Worm (Caenorhabditis elegans): Measurements from ENCODE around the gene coq-2.

DNA sequence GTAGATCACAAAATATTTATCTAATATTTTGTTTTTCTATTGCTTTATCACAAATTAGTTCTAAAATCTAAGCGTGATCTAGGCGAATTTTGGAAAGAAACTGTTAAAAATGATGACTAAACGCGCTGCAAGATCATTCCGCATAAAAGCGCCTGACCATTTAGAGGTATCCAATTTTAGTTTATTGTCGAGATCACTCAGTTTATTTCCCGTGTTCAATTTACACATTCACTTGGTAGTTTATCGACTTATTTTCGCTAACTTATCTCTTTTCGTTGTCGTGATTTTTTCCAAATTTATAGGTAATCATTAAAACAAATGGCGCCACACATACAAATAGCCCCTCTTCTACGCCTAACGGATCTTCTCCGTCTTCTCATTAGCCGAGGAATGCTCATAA is 29.4 kb upstream of the coq-2 start, which contains the start of gene T07E3.2:
- no peak for TF ChIP-seq F44E2.7 (GFP tag; IDR thresholded peaks at IDR 0.05)
- TF ChIP-seq ceh-44 (GFP tag; IDR thresholded peaks at IDR 0.05): no peak
- TF ChIP-seq dmd-6 (GFP tag; IDR thresholded peaks at IDR 0.05): no peak
- no peak for TF ChIP-seq aly-2 (tag; optimal IDR thresholded peaks at IDR 0.05)
- no peak for TF ChIP-seq fos-1 (tag; optimal IDR thresholded peaks at IDR 0.05)

Measured in whole organism, L4 larva.